Fruit fly (Drosophila melanogaster): Measurements from ENCODE around the gene PICK1.
A peak's percentile ranks its signal among the peaks of the same experiment; 100 is the strongest.

The PICK1 gene

DNA sequence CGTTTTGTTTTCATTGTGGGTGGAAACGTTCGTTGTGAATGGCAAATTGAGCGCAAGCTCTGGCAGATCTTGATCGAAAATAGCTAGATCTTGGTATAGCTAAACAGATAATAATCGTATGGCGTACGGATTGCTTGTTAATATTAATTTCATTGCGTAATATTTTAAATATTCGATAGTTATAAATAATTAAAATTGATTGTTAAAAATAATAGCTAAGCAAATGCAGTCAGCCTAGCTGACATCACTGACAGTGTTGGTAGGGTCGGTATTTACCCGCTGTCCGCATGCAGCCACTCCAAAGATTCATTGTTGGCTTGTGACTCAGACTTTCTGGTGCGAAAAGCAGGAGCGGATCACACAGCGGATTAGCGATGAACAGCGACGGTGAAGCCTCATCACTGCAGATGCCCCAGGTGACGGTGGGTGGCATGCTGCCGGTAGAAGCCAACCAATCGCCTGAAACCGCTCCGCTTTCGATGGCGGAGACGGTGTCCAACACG, 9.6 kb downstream of the PICK1 start, which contains the start of the genes CG5776 and spict (continued):
- TF ChIP-seq CG15011 (GFP tag; optimal IDR thresholded peaks at IDR 0.05) (peak; percentile 57), CG7556 (GFP tag; optimal IDR thresholded peaks at IDR 0.05) (peak; percentile 74), Sry-β (GFP tag; optimal IDR thresholded peaks at IDR 0.05) (peak; percentile 99), pum (GFP tag; optimal IDR thresholded peaks at IDR 0.05) (peak; percentile 28), Med (GFP tag) (peak; percentile 74), CG14710 (tag; optimal IDR thresholded peaks at IDR 0.05) (peak; percentile 75), Ptx1 (GFP tag; IDR thresholded peaks at IDR 0.05) (peak; percentile 89), CG7786 (GFP tag; optimal IDR thresholded peaks at IDR 0.05) (peak; percentile 29), Awh (GFP tag; IDR thresholded peaks at IDR 0.05) (peak; percentile 59; the same call in 1 of the 2 replicates), CG10979 (tag; optimal IDR thresholded peaks at IDR 0.05) (peak; percentile 51), nerfin-1 (tag; optimal IDR thresholded peaks at IDR 0.05) (peak; percentile 61), CG6791 (GFP tag; IDR thresholded peaks at IDR 0.05; ENCODE audit: partially characterized antibody) (no peak), cas (GFP tag; IDR thresholded peaks at IDR 0.05) (no peak), eve (GFP tag; optimal IDR thresholded peaks at IDR 0.05) (no peak), CG7963 (GFP tag; IDR thresholded peaks at IDR 0.05; ENCODE audit: partially characterized antibody) (no peak), NK7.1 (GFP tag; optimal IDR thresholded peaks at IDR 0.05) (no peak), sens (GFP tag) (peak; percentile 79), CG16779 (GFP tag; IDR thresholded peaks at IDR 0.05) (no peak), CG15514 (GFP tag; optimal IDR thresholded peaks at IDR 0.05) (peak; percentile 80), wdn (GFP tag; IDR thresholded peaks at IDR 0.05) (no peak; the same call in none of the 2 replicates), CkIIα-i1 (GFP tag; IDR thresholded peaks at IDR 0.05) (no peak), Hey (tag; optimal IDR thresholded peaks at IDR 0.05) (no peak), mld (GFP tag; IDR thresholded peaks at IDR 0.05; ENCODE audit: partially characterized antibody) (no peak), NFAT (GFP tag; IDR thresholded peaks at IDR 0.05) (peak; percentile 62; the same call in 1 of the 2 replicates), Rx (GFP tag; IDR thresholded peaks at IDR 0.05) (peak; percentile 69; the same call in 1 of the 2 replicates), sna (GFP tag; IDR thresholded peaks at IDR 0.05; ENCODE audit: partially characterized antibody) (no peak), CG4820 (GFP tag; optimal IDR thresholded peaks at IDR 0.05) (peak; percentile 33), en (GFP tag; optimal IDR thresholded peaks at IDR 0.05) (no peak), ham (GFP tag; IDR thresholded peaks at IDR 0.05) (0 out of 2 replicates have a peak, but pooled peaks have one; percentile 36), Aef1 (GFP tag; IDR thresholded peaks at IDR 0.05) (peak; percentile 83), bcd (GFP tag; optimal IDR thresholded peaks at IDR 0.05) (peak; percentile 80), CG7745 (tag; optimal IDR thresholded peaks at IDR 0.05) (no peak), CG7271 (tag; optimal IDR thresholded peaks at IDR 0.05) (peak; percentile 47), az2 (GFP tag; optimal IDR thresholded peaks at IDR 0.05) (peak; percentile 23), tna (GFP tag; IDR thresholded peaks at IDR 0.05; ENCODE audit: partially characterized antibody) (no peak; the same call in 1 of the 2 replicates), CG13296 (GFP tag; optimal IDR thresholded peaks at IDR 0.05) (peak; percentile 67), pzg (GFP tag; optimal IDR thresholded peaks at IDR 0.05) (peak; percentile 71), Hmx (GFP tag; optimal IDR thresholded peaks at IDR 0.05) (no peak), ind (GFP tag; optimal IDR thresholded peaks at IDR 0.05) (peak; percentile 51), ranshi (GFP tag; IDR thresholded peaks at IDR 0.05) (peak; percentile 78; the same call in 1 of the 2 replicates), tx (GFP tag; optimal IDR thresholded peaks at IDR 0.05) (peak; percentile 3), CoRest (tag; optimal IDR thresholded peaks at IDR 0.05) (peak; percentile 87), corto (GFP tag; optimal IDR thresholded peaks at IDR 0.05) (no peak), CG2875 (GFP tag; optimal IDR thresholded peaks at IDR 0.05) (no peak), crc (GFP tag; optimal IDR thresholded peaks at IDR 0.05) (no peak), Bdp1 (GFP tag; optimal IDR thresholded peaks at IDR 0.05) (no peak), Poxn (GFP tag; IDR thresholded peaks at IDR 0.05) (peak; percentile 25; the same call in 1 of the 2 replicates), hbn (GFP tag; IDR thresholded peaks at IDR 0.05; ENCODE audit: partially characterized antibody) (no peak), fd3F (GFP tag; optimal IDR thresholded peaks at IDR 0.05) (peak; percentile 67), MESR4 (GFP tag; optimal IDR thresholded peaks at IDR 0.05) (peak; percentile 91)
